Worm (Caenorhabditis elegans): ENCODE results near the gene tbck-1.

DNA sequence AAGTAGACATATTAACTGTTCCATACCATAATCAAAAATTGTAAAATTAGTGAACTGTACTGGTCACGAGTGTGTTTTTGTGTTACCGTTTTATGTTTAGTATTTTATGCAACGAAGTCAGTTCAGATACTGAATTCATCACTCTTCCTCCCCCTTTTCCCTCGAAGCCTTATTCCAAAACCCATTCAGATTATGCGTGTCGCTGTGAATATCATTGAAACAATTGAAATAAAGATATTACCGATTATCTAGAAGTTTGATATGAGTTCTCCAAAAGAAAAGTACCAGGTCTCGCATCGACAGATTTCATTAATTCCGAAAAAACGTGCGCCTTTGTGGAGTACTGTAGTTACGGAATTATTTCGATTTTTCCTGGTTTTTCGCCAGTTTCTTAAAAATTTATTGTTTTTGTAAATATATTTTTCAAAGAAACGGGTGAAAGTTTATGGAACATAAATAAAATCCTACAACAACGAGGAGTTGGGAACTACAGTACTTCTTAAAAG, 30.6 kb downstream of the tbck-1 start:
- TF ChIP-seq him-1 (tag; optimal IDR thresholded peaks at IDR 0.05) (no peak), W03F9.2 (tag; optimal IDR thresholded peaks at IDR 0.05) (no peak)
